Fruit fly (Drosophila melanogaster) whole organism, embryonic: ENCODE data around the gene Tpst.

Experiments used
- Awh ChIP-seq: fragments of 200-800 bp; sonication (Bioruptor generic); IDR thresholded peaks from 2 replicates; pipeline ENCODE4, ENCODE4 v1.3.6; 2022; ENCODE audit warnings: missing biosample characterization, missing genetic modification characterization
- CG10147 ChIP-seq: fragments of 200-800 bp; sonication (Bioruptor generic); optimal IDR thresholded peaks from 2 replicates; lab custom pipeline; 2019; ENCODE audit warnings: missing biosample characterization, mild to moderate bottlenecking, missing genetic modification characterization, moderate library complexity
- CG10543 ChIP-seq: fragments of 200-800 bp; sonication (Bioruptor generic); optimal IDR thresholded peaks from 3 replicates; lab custom pipeline; 2017; ENCODE audit warnings: missing biosample characterization, mild to moderate bottlenecking, missing genetic modification characterization, moderate library complexity
- CG13624 ChIP-seq: fragments of 200-800 bp; sonication (Bioruptor generic); optimal IDR thresholded peaks from 2 replicates; lab custom pipeline; 2016; ENCODE audit warnings: missing biosample characterization, missing genetic modification characterization
- CG1603 ChIP-seq: fragments of 200-800 bp; sonication (Bioruptor generic); optimal IDR thresholded peaks from 2 replicates; lab custom pipeline; 2019; ENCODE audit warnings: missing biosample characterization, mild to moderate bottlenecking, missing genetic modification characterization, moderate library complexity
- CG16815 ChIP-seq: fragments of 200-800 bp; sonication (Bioruptor generic); optimal IDR thresholded peaks from 3 replicates; lab custom pipeline; 2017; ENCODE audit warnings: missing biosample characterization, mild to moderate bottlenecking, missing genetic modification characterization
- CG17385 ChIP-seq: fragments of 200-800 bp; sonication (Bioruptor generic); optimal IDR thresholded peaks from 3 replicates; lab custom pipeline; 2018; ENCODE audit warnings: missing biosample characterization, mild to moderate bottlenecking, missing genetic modification characterization
- CG2875 ChIP-seq: fragments of 200-800 bp; sonication (Bioruptor generic); optimal IDR thresholded peaks from 2 replicates; lab custom pipeline; 2017; ENCODE audit warnings: missing biosample characterization, mild to moderate bottlenecking, missing genetic modification characterization, missing genetic modification reagents
- CG33557 ChIP-seq: fragments of 200-800 bp; sonication (Bioruptor generic); optimal IDR thresholded peaks from 2 replicates; lab custom pipeline; 2019; ENCODE audit warnings: missing biosample characterization, mild to moderate bottlenecking, missing genetic modification characterization, moderate library complexity
- CG4404 ChIP-seq: fragments of 200-800 bp; sonication (Bioruptor generic); IDR thresholded peaks from 2 replicates; pipeline ENCODE4 v1.3.6; 2022; ENCODE audit warnings: missing biosample characterization, missing genetic modification characterization
- CG5180 ChIP-seq: fragments of 200-800 bp; sonication (Bioruptor generic); optimal IDR thresholded peaks from 3 replicates; lab custom pipeline; 2017; ENCODE audit warnings: missing biosample characterization, missing genetic modification characterization, mild to moderate bottlenecking, moderate library complexity, missing genetic modification reagents
- CG6175 ChIP-seq: fragments of 200-800 bp; sonication (Bioruptor generic); IDR thresholded peaks from 3 replicates; pipeline ENCODE4 v1.3.6; 2022; ENCODE audit warnings: missing biosample characterization, missing genetic modification characterization
- CG6683 ChIP-seq: fragments of 200-800 bp; sonication (Bioruptor generic); optimal IDR thresholded peaks from 2 replicates; lab custom pipeline; 2017; ENCODE audit warnings: missing biosample characterization, mild to moderate bottlenecking, missing genetic modification characterization, missing genetic modification reagents
- CG7839 ChIP-seq: fragments of 200-800 bp; sonication (Bioruptor generic); optimal IDR thresholded peaks from 3 replicates; lab custom pipeline; 2018; ENCODE audit warnings: missing biosample characterization, mild to moderate bottlenecking, missing genetic modification characterization, moderate library complexity
- CG8359 ChIP-seq: fragments of 200-800 bp; sonication (Bioruptor generic); optimal IDR thresholded peaks from 2 replicates; lab custom pipeline; 2017; ENCODE audit warnings: missing biosample characterization, mild to moderate bottlenecking, missing genetic modification characterization, borderline replicate concordance
- CG9817 ChIP-seq: fragments of 200-800 bp; sonication (Bioruptor generic); optimal IDR thresholded peaks from 2 replicates; lab custom pipeline; 2018; ENCODE audit warnings: missing biosample characterization, mild to moderate bottlenecking, missing genetic modification characterization, moderate library complexity
- Camta ChIP-seq: fragments of 200-800 bp; sonication (Bioruptor generic); optimal IDR thresholded peaks from 2 replicates; lab custom pipeline; 2016; ENCODE audit warnings: missing biosample characterization, missing genetic modification characterization
- Dp ChIP-seq: fragments of 200-800 bp; sonication (Bioruptor generic); optimal IDR thresholded peaks from 2 replicates; lab custom pipeline; 2018; ENCODE audit warnings: missing biosample characterization, mild to moderate bottlenecking, missing genetic modification characterization, moderate library complexity
- E2f2 ChIP-seq: fragments of 200-800 bp; sonication (Bioruptor generic); IDR thresholded peaks from 2 replicates; pipeline ENCODE4 v1.3.6; 2022; ENCODE audit warnings: missing biosample characterization, missing genetic modification characterization
- GATAe ChIP-seq: fragments of 200-800 bp; sonication (Bioruptor generic); conservative IDR thresholded peaks from 2 replicates; pipeline ENCODE4 v1.3.6; 2022; ENCODE audit warnings: missing biosample characterization, missing genetic modification characterization
- H2.0 ChIP-seq: fragments of 200-800 bp; sonication (Bioruptor generic); IDR thresholded peaks from 2 replicates; pipeline ENCODE4 v1.3.6; 2022; ENCODE audit warnings: missing biosample characterization, missing genetic modification characterization
- Kr ChIP-seq: fragments of 200-800 bp; sonication (Bioruptor generic); optimal IDR thresholded peaks from 2 replicates; lab custom pipeline; 2017; ENCODE audit warnings: missing biosample characterization, mild to moderate bottlenecking, missing genetic modification characterization
- Lpt ChIP-seq: fragments of >200 bp; optimal IDR thresholded peaks from 2 replicates; lab custom pipeline; 2018; ENCODE audit warnings: missing biosample characterization, missing genetic modification characterization
- NFAT ChIP-seq: fragments of 200-800 bp; sonication (Bioruptor generic); IDR thresholded peaks from 2 replicates; pipeline ENCODE4 v1.3.6; 2022; ENCODE audit warnings: missing biosample characterization, missing genetic modification characterization
- Nf-YA ChIP-seq: fragments of 200-800 bp; sonication (Bioruptor generic); IDR thresholded peaks from 2 replicates; pipeline ENCODE4 v1.3.6; 2022; ENCODE audit warnings: missing biosample characterization, missing genetic modification characterization
- Sox102F ChIP-seq: fragments of 200-800 bp; sonication (Bioruptor generic); optimal IDR thresholded peaks from 2 replicates; lab custom pipeline; 2018; ENCODE audit warnings: missing biosample characterization, mild to moderate bottlenecking, missing genetic modification characterization, moderate library complexity
- Sry-β ChIP-seq: fragments of 200-800 bp; sonication (Bioruptor generic); optimal IDR thresholded peaks from 2 replicates; lab custom pipeline; 2018; ENCODE audit warnings: missing biosample characterization, mild to moderate bottlenecking, missing genetic modification characterization, moderate library complexity
- Taf1 ChIP-seq: fragments of 200-800 bp; sonication (Bioruptor generic); IDR thresholded peaks from 2 replicates; pipeline ENCODE4 v1.3.6; 2022; ENCODE audit warnings: missing biosample characterization, missing genetic modification characterization
- YL-1 ChIP-seq: fragments of 200-800 bp; sonication (Bioruptor generic); optimal IDR thresholded peaks from 3 replicates; lab custom pipeline; 2017; ENCODE audit warnings: missing biosample characterization, mild to moderate bottlenecking, missing genetic modification characterization
- ash1 ChIP-seq: fragments of 200-800 bp; sonication (Bioruptor generic); optimal IDR thresholded peaks from 2 replicates; lab custom pipeline; 2018; ENCODE audit warnings: missing biosample characterization, mild to moderate bottlenecking, missing genetic modification characterization
- da ChIP-seq: fragments of 200-800 bp; sonication (Bioruptor generic); optimal IDR thresholded peaks from 2 replicates; lab custom pipeline; 2016; ENCODE audit warnings: missing biosample characterization, missing genetic modification characterization
- disco-r ChIP-seq: fragments of 200-800 bp; sonication (Bioruptor generic); optimal IDR thresholded peaks from 2 replicates; lab custom pipeline; 2016; ENCODE audit warnings: missing biosample characterization, missing genetic modification characterization
- ems ChIP-seq: fragments of 200-800 bp; sonication (Bioruptor generic); optimal IDR thresholded peaks from 3 replicates; lab custom pipeline; 2016; ENCODE audit warnings: missing biosample characterization, missing genetic modification characterization
- ftz-f1 ChIP-seq: fragments of 200-800 bp; sonication (Bioruptor generic); optimal IDR thresholded peaks from 2 replicates; lab custom pipeline; 2016; ENCODE audit warnings: missing biosample characterization, missing genetic modification characterization
- hb ChIP-seq: fragments of 200-800 bp; sonication (Bioruptor generic); IDR thresholded peaks from 3 replicates; pipeline ENCODE4 v1.3.6; 2022; ENCODE audit warnings: missing biosample characterization, missing genetic modification characterization; ENCODE audit not compliant: partially characterized antibody
- lola ChIP-seq, 3 experiments: fragments of >200 bp in 2 of 3; fragments of 200-800 bp in 1 of 3; sonication (Bioruptor generic) in 1 of 3; optimal IDR thresholded peaks; 2 replicates each; lab custom pipeline; 2017 to 2019; ENCODE audit warnings: missing biosample characterization in 3 of 3, missing genetic modification characterization in 3 of 3, mild to moderate bottlenecking in 1 of 3, moderate library complexity in 1 of 3
- lov ChIP-seq, 2 experiments: fragments of 200-800 bp in 1 of 2; fragments of >200 bp in 1 of 2; sonication (Bioruptor generic) in 1 of 2; IDR thresholded peaks in 1 of 2; optimal IDR thresholded peaks in 1 of 2; 2 replicates in 1 of 2; 3 replicates in 1 of 2; pipeline versions ENCODE4 v1.3.6 to Lab custom; 2017 to 2022; ENCODE audit warnings: missing biosample characterization in 1 of 2, missing genetic modification characterization in 1 of 2
- phol ChIP-seq: fragments of 200-800 bp; sonication (Bioruptor generic); optimal IDR thresholded peaks from 3 replicates; lab custom pipeline; 2018; ENCODE audit warnings: missing biosample characterization, mild to moderate bottlenecking, missing genetic modification characterization, moderate library complexity
- sens-2 ChIP-seq: fragments of 200-800 bp; sonication (Bioruptor generic); IDR thresholded peaks from 2 replicates; pipeline ENCODE4 v1.3.6; 2022; ENCODE audit warnings: missing biosample characterization, missing genetic modification characterization
- sim ChIP-seq: fragments of 200-800 bp; sonication (Bioruptor generic); IDR thresholded peaks from 2 replicates; pipeline ENCODE4 v1.3.6; 2022; ENCODE audit warnings: missing biosample characterization, missing genetic modification characterization
- slbo ChIP-seq: fragments of 200-800 bp; sonication (Bioruptor generic); IDR thresholded peaks from 2 replicates; pipeline ENCODE4 v1.3.6; 2022; ENCODE audit warnings: missing biosample characterization, missing genetic modification characterization
- sr ChIP-seq: fragments of 200-800 bp; sonication (Bioruptor generic); IDR thresholded peaks from 3 replicates; pipeline ENCODE4 v1.3.6; 2022; ENCODE audit warnings: missing biosample characterization, missing genetic modification characterization
- tll ChIP-seq, 2 experiments: fragments of 200-800 bp in 1 of 2; fragments of >200 bp in 1 of 2; sonication (Bioruptor generic) in 1 of 2; optimal IDR thresholded peaks; 2 replicates each; lab custom pipeline; 2017 to 2019; ENCODE audit warnings: missing biosample characterization in 2 of 2, missing genetic modification characterization in 2 of 2, mild to moderate bottlenecking in 1 of 2, moderate library complexity in 1 of 2
- twi ChIP-seq: fragments of 200-800 bp; optimal IDR thresholded peaks from 2 replicates; lab custom pipeline; 2019; ENCODE audit warnings: missing biosample characterization, mild to moderate bottlenecking, missing genetic modification characterization, moderate library complexity
- vvl ChIP-seq: fragments of 200-800 bp; sonication (Bioruptor generic); IDR thresholded peaks from 2 replicates; pipeline ENCODE4 v1.3.6; 2022; ENCODE audit warnings: missing biosample characterization, missing genetic modification characterization
- zfh1 ChIP-seq: fragments of 200-800 bp; sonication (Bioruptor generic); IDR thresholded peaks from 3 replicates; pipeline ENCODE4 v1.3.6; 2022; ENCODE audit warnings: missing biosample characterization, missing genetic modification characterization

Tpst gene

DNA sequence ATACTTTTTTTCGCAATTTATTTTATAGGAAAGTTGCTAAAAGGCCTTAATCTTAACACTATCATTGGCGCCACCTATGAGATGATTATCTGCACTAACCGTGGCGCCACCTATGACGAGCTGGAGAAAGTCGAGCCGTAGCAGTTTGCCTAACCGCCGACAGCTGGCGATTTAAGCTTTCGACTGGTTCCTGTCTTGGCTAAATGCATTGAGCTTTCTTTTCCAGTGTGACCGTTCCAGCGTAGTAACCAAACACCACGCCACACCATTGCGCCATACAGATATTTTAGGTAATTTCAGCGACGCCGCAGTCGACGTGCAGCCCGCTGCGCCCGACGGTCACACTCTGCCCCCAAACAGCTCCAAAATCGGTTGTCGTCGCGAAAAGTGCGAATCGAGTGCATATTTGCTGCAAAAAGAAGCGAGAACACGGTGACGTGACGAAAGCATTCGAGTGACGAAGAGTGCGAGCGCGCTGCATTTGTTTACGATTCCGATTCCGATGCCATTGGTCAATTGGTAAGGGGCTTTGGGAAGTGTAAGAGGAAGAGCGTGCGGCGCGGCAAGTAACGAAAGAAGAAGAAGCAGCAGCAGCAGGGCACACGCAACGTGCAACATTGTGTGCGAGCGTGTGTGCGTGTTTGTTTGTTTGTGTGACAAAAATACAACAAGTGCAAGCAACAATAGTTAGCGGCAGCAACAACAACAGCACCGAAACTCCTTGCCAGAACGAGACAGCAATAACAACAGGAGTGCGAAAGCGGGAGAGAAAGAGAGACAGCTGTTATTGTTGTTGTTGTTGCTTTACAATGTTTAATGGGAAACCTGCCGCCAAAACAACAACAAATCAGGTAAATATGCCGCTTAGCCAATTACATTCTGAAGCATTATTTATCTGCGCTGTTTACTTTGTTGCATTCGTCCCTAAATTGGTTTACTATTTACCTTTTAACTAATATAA lies at the start of gene Tpst, which contains the start of gene CG46311 (continued):
- TF ChIP-seq ftz-f1 (GFP tag; lab: Kevin White, UChicago) (peak; percentile 32), E2f2 (GFP tag; lab: Robert Waterston, UW) (peak; percentile 57), H2.0 (GFP tag; lab: Robert Waterston, UW) (peak; percentile 17; the same call in 1 of the 2 replicates), CG5180 (GFP tag; lab: Kevin White, UChicago) (no peak), lola (GFP tag; optimal IDR thresholded peaks at IDR 0.05; lab: Kevin White, UChicago) (no peak), vvl (GFP tag; lab: Robert Waterston, UW) (peak; percentile 78), zfh1 (GFP tag; lab: Robert Waterston, UW) (peak; percentile 72; the same call in 2 of the 3 replicates), hb (GFP tag; lab: Robert Waterston, UW) (no peak), Dp (GFP tag; lab: Kevin White, UChicago) (peak; percentile 51), NFAT (GFP tag; lab: Robert Waterston, UW) (peak; percentile 83), twi (tag; lab: Kevin White, UChicago) (no peak), YL-1 (GFP tag; lab: Kevin White, UChicago) (peak; percentile 66), sr (peak; percentile 43; the same call in 2 of the 3 replicates), CG10147 (no peak), CG13624 (GFP tag; lab: Kevin White, UChicago) (peak; percentile 51), Sox102F (GFP tag; lab: Kevin White, UChicago) (peak; percentile 71), CG33557 (GFP tag; lab: Kevin White, UChicago) (peak; percentile 4), CG8359 (no peak), Taf1 (0 out of 2 replicates have a peak, but pooled peaks have one; percentile 19), Kr (GFP tag; lab: Kevin White, UChicago) (no peak), lov (optimal IDR thresholded peaks at IDR 0.05; lab: Kevin White, UChicago) (no peak), lov (GFP tag; IDR thresholded peaks at IDR 0.05; lab: Robert Waterston, UW) (peak; percentile 62; the same call in 1 of the 3 replicates), CG2875 (GFP tag; lab: Kevin White, UChicago) (peak; percentile 6), Lpt (GFP tag; lab: Kevin White, UChicago) (no peak), tll (GFP tag; optimal IDR thresholded peaks at IDR 0.05; lab: Kevin White, UChicago) (no peak), sens-2 (GFP tag; lab: Robert Waterston, UW) (peak; percentile 47; the same call in 1 of the 2 replicates), Nf-YA (no peak), CG4404 (peak; percentile 36; the same call in 1 of the 2 replicates), CG6175 (GFP tag; lab: Robert Waterston, UW) (peak; percentile 79; the same call in 2 of the 3 replicates), slbo (peak; percentile 85), CG16815 (peak; percentile 35), CG1603 (peak; percentile 80), da (GFP tag; lab: Kevin White, UChicago) (peak; percentile 9), CG17385 (peak; percentile 96), sim (GFP tag; lab: Robert Waterston, UW) (no peak), Sry-β (GFP tag; lab: Kevin White, UChicago) (no peak), ems (GFP tag; lab: Kevin White, UChicago) (peak; percentile 4), ash1 (GFP tag; lab: Kevin White, UChicago) (no peak), Camta (peak; percentile 30), Awh (GFP tag; lab: Robert Waterston, UW) (peak; percentile 66), CG9817 (tag; lab: Kevin White, UChicago) (peak; percentile 56), CG7839 (tag; lab: Kevin White, UChicago) (peak; percentile 66), disco-r (GFP tag; lab: Kevin White, UChicago) (no peak), GATAe (GFP tag; lab: Robert Waterston, UW) (no peak), phol (tag; lab: Kevin White, UChicago) (peak; percentile 37), CG6683 (GFP tag; lab: Kevin White, UChicago) (no peak), CG10543 (peak; percentile 10)
